Worm (Caenorhabditis elegans) whole organism, L1 larva: ENCODE measurements around the gene T28C6.3.
A peak's percentile ranks its signal among the peaks of the same experiment; 100 is the strongest.

Source experiments
- egl-27 ChIP-seq, 2 experiments: fragments of 150-350 bp in 1 of 2; sonication (generic microtip); optimal IDR thresholded peaks; 3 replicates each; lab custom pipeline; 2017 to 2018; ENCODE audit warnings: missing biosample characterization in 2 of 2, missing genetic modification characterization in 2 of 2, missing genetic modification reagents in 2 of 2
- lin-13 ChIP-seq: fragments of 150-350 bp; optimal IDR thresholded peaks from 2 replicates; lab custom pipeline; 2014; ENCODE audit warnings: missing biosample characterization, missing genetic modification reagents, missing genetic modification characterization
- lin-39 ChIP-seq: fragments of 150-350 bp; optimal IDR thresholded peaks from 2 replicates; lab custom pipeline; 2014; ENCODE audit warnings: missing biosample characterization, missing genetic modification reagents, missing genetic modification characterization
- mdl-1 ChIP-seq, 2 experiments: fragments of 150-350 bp; optimal IDR thresholded peaks; 2 replicates each; lab custom pipeline; 2014 to 2017; ENCODE audit warnings: missing biosample characterization in 2 of 2, missing genetic modification characterization in 2 of 2, inconsistent platforms in 1 of 2
- mep-1 ChIP-seq: fragments of 150-350 bp; optimal IDR thresholded peaks from 2 replicates; lab custom pipeline; 2014; ENCODE audit warnings: missing biosample characterization, missing genetic modification characterization
- nhr-20 ChIP-seq: sonication (generic microtip); optimal IDR thresholded peaks from 2 replicates; lab custom pipeline; 2016; ENCODE audit warnings: mild to moderate bottlenecking, missing genetic modification characterization, missing compliant biosample characterization
- nhr-47 ChIP-seq: sonication (generic microtip); optimal IDR thresholded peaks from 2 replicates; lab custom pipeline; 2016; ENCODE audit warnings: mild to moderate bottlenecking, missing genetic modification characterization, moderate library complexity, missing compliant biosample characterization
- snu-23 ChIP-seq: sonication (generic microtip); optimal IDR thresholded peaks from 2 replicates; lab custom pipeline; 2016; ENCODE audit warnings: missing genetic modification characterization, missing compliant biosample characterization
- sptf-1 ChIP-seq: fragments of 150-350 bp; optimal IDR thresholded peaks from 2 replicates; lab custom pipeline; 2014; ENCODE audit warnings: missing biosample characterization, missing genetic modification characterization
- unc-130 ChIP-seq: fragments of 150-350 bp; optimal IDR thresholded peaks from 2 replicates; lab custom pipeline; 2017; ENCODE audit warnings: missing biosample characterization, missing genetic modification characterization, inconsistent platforms
- zag-1 ChIP-seq: fragments of 150-350 bp; optimal IDR thresholded peaks from 2 replicates; lab custom pipeline; 2014; ENCODE audit warnings: missing biosample characterization, missing genetic modification characterization
- ztf-4 ChIP-seq: fragments of 150-350 bp; optimal IDR thresholded peaks from 2 replicates; lab custom pipeline; 2014; ENCODE audit warnings: missing biosample characterization, missing genetic modification characterization

- TF ChIP-seq ztf-4 (tag; lab: Kevin White, UChicago) (no peak), egl-27 (tag; optimal IDR thresholded peaks at IDR 0.05; lab: Kevin White, UChicago) (peak in 1 of 2 experiments; percentile 14), nhr-20 (tag; lab: Kevin White, UChicago) (peak; percentile 73), snu-23 (GFP tag; lab: Kevin White, UChicago) (peak; percentile 67), lin-39 (tag; lab: Kevin White, UChicago) (no peak), nhr-47 (tag; lab: Kevin White, UChicago) (peak; percentile 43), sptf-1 (tag; lab: Kevin White, UChicago) (no peak), unc-130 (tag; lab: Kevin White, UChicago) (no peak), mdl-1 (tag; optimal IDR thresholded peaks at IDR 0.05; lab: Kevin White, UChicago) (peak in 1 of 2 experiments; percentile 46), mep-1 (tag; lab: Kevin White, UChicago) (peak; percentile 77), lin-13 (GFP tag; lab: Kevin White, UChicago) (no peak), zag-1 (tag; lab: Kevin White, UChicago) (no peak)
Measured at ce11 chrIV:8866092-8866491, 46.0 kb downstream of the T28C6.3 start.
